Fruit fly (Drosophila melanogaster): ENCODE measurements around the gene CG15211.

The CG15211 gene

dm6 chrX:10739614-10740436 lies 32.5 kb upstream of the CG15211 start:
- TF ChIP-seq CG8159 (tag; optimal IDR thresholded peaks at IDR 0.05) (no peak), CG14655 (GFP tag; optimal IDR thresholded peaks at IDR 0.05) (no peak), fd96Ca (GFP tag; IDR thresholded peaks at IDR 0.05) (no peak), CG12605 (GFP tag; IDR thresholded peaks at IDR 0.05) (no peak), rn (GFP tag; IDR thresholded peaks at IDR 0.05) (no peak), CG17806 (tag; optimal IDR thresholded peaks at IDR 0.05) (no peak), CG13204 (GFP tag; optimal IDR thresholded peaks at IDR 0.05) (no peak), CG34367 (tag; optimal IDR thresholded peaks at IDR 0.05) (no peak), gl (tag; optimal IDR thresholded peaks at IDR 0.05) (no peak), Pif1B (GFP tag; optimal IDR thresholded peaks at IDR 0.05) (no peak), Snoo (tag; optimal IDR thresholded peaks at IDR 0.05) (no peak), CG4496 (GFP tag; IDR thresholded peaks at IDR 0.05) (no peak), Ets98B (GFP tag; IDR thresholded peaks at IDR 0.05) (no peak), CG9948 (tag; optimal IDR thresholded peaks at IDR 0.05) (no peak), D1 (tag; optimal IDR thresholded peaks at IDR 0.05) (no peak), CG32121 (GFP tag; IDR thresholded peaks at IDR 0.05) (no peak)

- no peak for TF ChIP-seq CG34367 (tag; optimal IDR thresholded peaks at IDR 0.05)
- peak; percentile 26 for TF ChIP-seq CG9948 (tag; optimal IDR thresholded peaks at IDR 0.05)
- TF ChIP-seq Pif1A (GFP tag; optimal IDR thresholded peaks at IDR 0.05) = no peak
- no peak for TF ChIP-seq CG8301 (tag; optimal IDR thresholded peaks at IDR 0.05)
- TF ChIP-seq CG4496 (GFP tag; IDR thresholded peaks at IDR 0.05) = no peak; the same call in 2 of the 3 replicates
- TF ChIP-seq Snoo (tag; optimal IDR thresholded peaks at IDR 0.05) = no peak
- TF ChIP-seq CG10348 (GFP tag; IDR thresholded peaks at IDR 0.05) = no peak
- no peak for TF ChIP-seq CG13204 (GFP tag; optimal IDR thresholded peaks at IDR 0.05)
- TF ChIP-seq gl (tag; optimal IDR thresholded peaks at IDR 0.05) = no peak
- no peak for TF ChIP-seq CG15710 (tag; optimal IDR thresholded peaks at IDR 0.05)
- no peak for TF ChIP-seq Pif1B (GFP tag; optimal IDR thresholded peaks at IDR 0.05)
- TF ChIP-seq fd96Ca (GFP tag; IDR thresholded peaks at IDR 0.05) = no peak
- no peak for TF ChIP-seq rn (GFP tag; IDR thresholded peaks at IDR 0.05)
- no peak for TF ChIP-seq EcR (GFP tag; optimal IDR thresholded peaks at IDR 0.05)
- TF ChIP-seq CG17806 (tag; optimal IDR thresholded peaks at IDR 0.05) = peak; percentile 15
- TF ChIP-seq D1 (tag; optimal IDR thresholded peaks at IDR 0.05) = no peak
- 0 out of 2 replicates have a peak, but pooled peaks have one; percentile 14 for TF ChIP-seq CG12605 (GFP tag; IDR thresholded peaks at IDR 0.05)
- peak; percentile 28 for TF ChIP-seq CG14655 (GFP tag; optimal IDR thresholded peaks at IDR 0.05)
- TF ChIP-seq CG32121 (GFP tag; IDR thresholded peaks at IDR 0.05) = no peak
- no peak for TF ChIP-seq Ets98B (GFP tag; IDR thresholded peaks at IDR 0.05)
- TF ChIP-seq CG8159 (tag; optimal IDR thresholded peaks at IDR 0.05) = peak; percentile 37
Measured at dm6 chrX:10740953-10741500, 31.3 kb upstream of the CG15211 start.

dm6 chrX:10741754-10742577 lies 30.4 kb upstream of the CG15211 start:
- no peak for TF ChIP-seq rn (GFP tag; IDR thresholded peaks at IDR 0.05)
- TF ChIP-seq CG15710 (tag; optimal IDR thresholded peaks at IDR 0.05) = peak; percentile 53
- peak; percentile 71 for TF ChIP-seq EcR (GFP tag; optimal IDR thresholded peaks at IDR 0.05)
- TF ChIP-seq CG14655 (GFP tag; optimal IDR thresholded peaks at IDR 0.05) = peak; percentile 75
- peak; percentile 26; the same call in 1 of the 2 replicates for TF ChIP-seq CG32121 (GFP tag; IDR thresholded peaks at IDR 0.05)
- TF ChIP-seq Pif1A (GFP tag; optimal IDR thresholded peaks at IDR 0.05) = peak; percentile 25
- TF ChIP-seq CG13204 (GFP tag; optimal IDR thresholded peaks at IDR 0.05) = peak; percentile 50
- no peak for TF ChIP-seq D1 (tag; optimal IDR thresholded peaks at IDR 0.05)
- TF ChIP-seq fd96Ca (GFP tag; IDR thresholded peaks at IDR 0.05) = 0 out of 3 replicates have a peak, but pooled peaks have one; percentile 29
- no peak for TF ChIP-seq CG10348 (GFP tag; IDR thresholded peaks at IDR 0.05)
- TF ChIP-seq CG17806 (tag; optimal IDR thresholded peaks at IDR 0.05) = peak; percentile 8
- peak; percentile 60; the same call in 1 of the 2 replicates for TF ChIP-seq CG12605 (GFP tag; IDR thresholded peaks at IDR 0.05)
- TF ChIP-seq CG8301 (tag; optimal IDR thresholded peaks at IDR 0.05) = peak; percentile 51
- peak; percentile 80 for TF ChIP-seq CG4496 (GFP tag; IDR thresholded peaks at IDR 0.05)
- peak; percentile 11 for TF ChIP-seq Pif1B (GFP tag; optimal IDR thresholded peaks at IDR 0.05)
- TF ChIP-seq CG9948 (tag; optimal IDR thresholded peaks at IDR 0.05) = peak; percentile 26
- no peak for TF ChIP-seq Ets98B (GFP tag; IDR thresholded peaks at IDR 0.05)
- TF ChIP-seq CG8159 (tag; optimal IDR thresholded peaks at IDR 0.05) = peak; percentile 48
- peak; percentile 61 for TF ChIP-seq gl (tag; optimal IDR thresholded peaks at IDR 0.05)
- peak; percentile 41 for TF ChIP-seq CG34367 (tag; optimal IDR thresholded peaks at IDR 0.05)
- TF ChIP-seq Snoo (tag; optimal IDR thresholded peaks at IDR 0.05) = no peak

DNA sequence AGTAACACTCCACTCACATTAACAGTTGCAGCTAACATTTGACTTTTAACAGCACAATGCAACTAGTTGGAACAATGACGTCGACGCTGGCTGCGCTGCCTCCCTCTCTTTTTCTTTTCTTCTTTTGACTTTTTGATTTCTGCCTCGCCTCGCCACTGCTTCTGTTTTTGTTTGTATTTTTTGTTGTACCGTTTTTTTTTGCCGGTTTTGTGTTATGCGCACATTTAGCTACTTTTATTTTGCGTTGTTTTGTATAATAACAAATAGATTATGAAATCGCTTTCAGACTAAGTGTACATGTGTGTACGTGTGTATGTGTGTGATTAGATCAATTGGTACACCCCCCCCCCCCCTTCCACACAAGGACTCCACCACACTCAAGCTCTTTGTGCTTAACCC lies 29.8 kb upstream of the CG15211 start:
- 0 out of 3 replicates have a peak, but pooled peaks have one; percentile 44 for TF ChIP-seq fd96Ca (GFP tag; IDR thresholded peaks at IDR 0.05)
- TF ChIP-seq CG17806 (tag; optimal IDR thresholded peaks at IDR 0.05) = no peak
- TF ChIP-seq CG8301 (tag; optimal IDR thresholded peaks at IDR 0.05) = no peak
- TF ChIP-seq Ets98B (GFP tag; IDR thresholded peaks at IDR 0.05) = peak; percentile 41
- no peak for TF ChIP-seq CG32121 (GFP tag; IDR thresholded peaks at IDR 0.05)
- TF ChIP-seq CG8159 (tag; optimal IDR thresholded peaks at IDR 0.05) = peak; percentile 16
- no peak for TF ChIP-seq D1 (tag; optimal IDR thresholded peaks at IDR 0.05)
- TF ChIP-seq CG14655 (GFP tag; optimal IDR thresholded peaks at IDR 0.05) = peak; percentile 43
- TF ChIP-seq CG10348 (GFP tag; IDR thresholded peaks at IDR 0.05) = no peak
- TF ChIP-seq CG13204 (GFP tag; optimal IDR thresholded peaks at IDR 0.05) = no peak
- TF ChIP-seq CG4496 (GFP tag; IDR thresholded peaks at IDR 0.05) = peak; percentile 67; the same call in 2 of the 3 replicates
- TF ChIP-seq CG12605 (GFP tag; IDR thresholded peaks at IDR 0.05) = peak; percentile 60
- no peak for TF ChIP-seq CG15710 (tag; optimal IDR thresholded peaks at IDR 0.05)
